Worm (Caenorhabditis elegans): Measurements from ENCODE around the gene B0524.3.

B0524.3 gene

DNA sequence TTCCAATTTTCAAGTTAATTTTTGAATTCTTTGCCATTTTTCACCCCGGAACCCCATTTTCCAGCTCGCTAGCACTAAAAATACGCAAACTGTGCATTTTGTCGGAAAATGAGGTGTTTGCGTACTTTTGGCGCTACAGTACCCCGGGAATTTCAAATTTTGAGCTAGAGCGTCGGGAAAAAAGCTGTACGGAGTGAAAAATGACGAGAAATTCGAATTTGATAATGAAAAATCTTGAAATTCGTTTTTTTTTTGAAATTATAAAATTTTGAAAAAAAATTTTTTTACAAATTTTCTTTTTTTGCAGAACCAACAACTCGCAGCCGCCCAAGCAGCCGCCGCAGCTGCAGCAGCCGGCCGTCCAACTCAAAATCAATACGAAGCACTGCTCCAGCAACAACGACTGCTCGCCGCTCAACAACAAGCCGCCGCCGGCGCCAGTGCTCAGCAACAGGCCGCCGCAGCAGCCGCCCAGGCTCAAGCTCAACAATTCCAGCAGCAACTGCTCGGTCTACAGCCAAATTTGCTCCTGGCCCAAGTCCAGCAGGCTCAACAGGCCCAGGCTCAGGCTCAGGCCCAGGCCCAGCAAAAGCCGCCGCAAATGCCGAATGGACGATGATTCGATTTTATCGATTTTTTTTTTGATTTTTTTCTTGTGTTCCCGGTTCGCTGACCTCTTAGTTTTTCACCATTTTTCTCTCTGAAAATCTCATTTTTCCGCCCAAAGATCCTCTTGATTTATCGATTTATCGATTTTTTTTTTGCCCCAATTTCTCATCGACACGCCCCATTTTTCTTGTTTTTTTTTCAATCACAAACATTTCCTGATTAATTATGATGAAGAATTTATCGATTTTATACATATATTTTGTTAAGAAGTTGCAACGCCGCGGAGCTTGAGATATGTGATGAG lies 51.5 kb downstream of the B0524.3 start:
- TF ChIP-seq sdc-2 (tag; optimal IDR thresholded peaks at IDR 0.05) = peak; percentile 14
- TF ChIP-seq ref-2 (tag; optimal IDR thresholded peaks at IDR 0.05) = peak; percentile 4
- no peak for TF ChIP-seq nfya-1 (tag; optimal IDR thresholded peaks at IDR 0.05)
- no peak for TF ChIP-seq ceh-34 (tag; optimal IDR thresholded peaks at IDR 0.05)
- TF ChIP-seq ceh-48 (tag; optimal IDR thresholded peaks at IDR 0.05) = peak; percentile 58
- TF ChIP-seq madf-2 (tag; optimal IDR thresholded peaks at IDR 0.05) = no peak
- TF ChIP-seq Y22D7AL.16 (tag; optimal IDR thresholded peaks at IDR 0.05) = no peak
- peak; percentile 13 for TF ChIP-seq ceh-31 (tag; optimal IDR thresholded peaks at IDR 0.05)
- no peak for TF ChIP-seq tbx-7 (tag; optimal IDR thresholded peaks at IDR 0.05)
- no peak for TF ChIP-seq pha-2 (tag; optimal IDR thresholded peaks at IDR 0.05)
- TF ChIP-seq ceh-6 (GFP tag; optimal IDR thresholded peaks at IDR 0.05) = no peak
- TF ChIP-seq lim-6 (tag; optimal IDR thresholded peaks at IDR 0.05) = no peak
- no peak for TF ChIP-seq pros-1 (tag; optimal IDR thresholded peaks at IDR 0.05)

All from whole organism, late embryonic.